Fruit fly (Drosophila melanogaster) whole organism, embryonic: ENCODE measurements around the gene FASN2.

Experiments
- C15 ChIP-seq: fragments of 200-800 bp; sonication (Bioruptor generic); IDR thresholded peaks from 3 replicates; pipeline ENCODE4 v1.3.6; 2022; ENCODE audit warnings: missing biosample characterization, missing genetic modification characterization
- CG10209 ChIP-seq: fragments of 200-800 bp; sonication (Bioruptor generic); optimal IDR thresholded peaks from 3 replicates; lab custom pipeline; 2017; ENCODE audit warnings: missing biosample characterization, mild to moderate bottlenecking, missing genetic modification characterization, missing genetic modification reagents
- CG12299 ChIP-seq: fragments of 200-800 bp; sonication (Bioruptor generic); optimal IDR thresholded peaks from 2 replicates; lab custom pipeline; 2018; ENCODE audit warnings: missing biosample characterization, mild to moderate bottlenecking, missing genetic modification characterization
- CG12942 ChIP-seq: fragments of 200-800 bp; sonication (Bioruptor generic); optimal IDR thresholded peaks from 3 replicates; lab custom pipeline; 2016; ENCODE audit warnings: missing biosample characterization, missing genetic modification characterization
- CG13424 ChIP-seq: fragments of 200-800 bp; sonication (Bioruptor generic); optimal IDR thresholded peaks from 2 replicates; lab custom pipeline; 2019; ENCODE audit warnings: missing biosample characterization, mild to moderate bottlenecking, missing genetic modification characterization, moderate library complexity
- CG15479 ChIP-seq: fragments of 200-800 bp; sonication (Bioruptor generic); optimal IDR thresholded peaks from 3 replicates; lab custom pipeline; 2019; ENCODE audit warnings: missing biosample characterization, mild to moderate bottlenecking, missing genetic modification characterization, moderate library complexity
- CG1792 ChIP-seq: fragments of 200-800 bp; sonication (Bioruptor generic); optimal IDR thresholded peaks from 2 replicates; lab custom pipeline; 2016; ENCODE audit warnings: missing biosample characterization, missing genetic modification characterization
- CG30020 ChIP-seq: fragments of 200-800 bp; optimal IDR thresholded peaks from 2 replicates; lab custom pipeline; 2019; ENCODE audit warnings: missing biosample characterization, mild to moderate bottlenecking, missing genetic modification characterization, moderate library complexity
- CG34422 ChIP-seq: fragments of 200-800 bp; sonication (Bioruptor generic); IDR thresholded peaks from 3 replicates; pipeline ENCODE4 v1.3.6; 2022; ENCODE audit warnings: missing biosample characterization, missing genetic modification characterization
- CG43689 ChIP-seq: fragments of 200-800 bp; sonication (Bioruptor generic); IDR thresholded peaks from 2 replicates; pipeline ENCODE4 v1.3.6; 2022; ENCODE audit warnings: missing biosample characterization, missing genetic modification characterization
- CG4617 ChIP-seq: fragments of 200-800 bp; sonication (Bioruptor generic); optimal IDR thresholded peaks from 3 replicates; lab custom pipeline; 2016; ENCODE audit warnings: missing biosample characterization, missing genetic modification characterization, borderline replicate concordance
- CG4820 ChIP-seq: fragments of 200-800 bp; sonication (Bioruptor generic); optimal IDR thresholded peaks from 3 replicates; lab custom pipeline; 2016; ENCODE audit warnings: missing biosample characterization, missing genetic modification characterization
- CG5180 ChIP-seq: fragments of 200-800 bp; sonication (Bioruptor generic); optimal IDR thresholded peaks from 3 replicates; lab custom pipeline; 2017; ENCODE audit warnings: missing biosample characterization, missing genetic modification characterization, mild to moderate bottlenecking, moderate library complexity, missing genetic modification reagents
- CG5245 ChIP-seq: fragments of 200-800 bp; sonication (Bioruptor generic); optimal IDR thresholded peaks from 3 replicates; lab custom pipeline; 2016; ENCODE audit warnings: missing biosample characterization, missing genetic modification characterization
- CG6765 ChIP-seq: fragments of 200-800 bp; sonication (Bioruptor generic); optimal IDR thresholded peaks from 3 replicates; lab custom pipeline; 2017; ENCODE audit warnings: missing biosample characterization, mild to moderate bottlenecking, missing genetic modification characterization
- CG8359 ChIP-seq: fragments of 200-800 bp; sonication (Bioruptor generic); optimal IDR thresholded peaks from 2 replicates; lab custom pipeline; 2017; ENCODE audit warnings: missing biosample characterization, mild to moderate bottlenecking, missing genetic modification characterization, borderline replicate concordance
- CG8478 ChIP-seq: fragments of >200 bp; optimal IDR thresholded peaks from 2 replicates; lab custom pipeline; 2018
- CG8765 ChIP-seq: fragments of 200-800 bp; sonication (Bioruptor generic); IDR thresholded peaks from 2 replicates; pipeline ENCODE4 v1.3.6; 2022; ENCODE audit warnings: missing biosample characterization, missing genetic modification characterization
- CG9609 ChIP-seq: fragments of 200-800 bp; sonication (Bioruptor generic); optimal IDR thresholded peaks from 3 replicates; lab custom pipeline; 2016; ENCODE audit warnings: missing biosample characterization, missing genetic modification characterization
- CG9727 ChIP-seq: fragments of 200-800 bp; sonication (Bioruptor generic); optimal IDR thresholded peaks from 3 replicates; lab custom pipeline; 2017; ENCODE audit warnings: missing biosample characterization, mild to moderate bottlenecking, missing genetic modification characterization
- Chrac-16 ChIP-seq: fragments of 200-800 bp; sonication (Bioruptor generic); optimal IDR thresholded peaks from 3 replicates; lab custom pipeline; 2016; ENCODE audit warnings: missing biosample characterization, missing genetic modification characterization
- D19B ChIP-seq: fragments of 200-800 bp; sonication (Bioruptor generic); optimal IDR thresholded peaks from 2 replicates; lab custom pipeline; 2017; ENCODE audit warnings: missing biosample characterization, mild to moderate bottlenecking, missing genetic modification characterization
- Dp ChIP-seq: fragments of 200-800 bp; sonication (Bioruptor generic); optimal IDR thresholded peaks from 2 replicates; lab custom pipeline; 2018; ENCODE audit warnings: missing biosample characterization, mild to moderate bottlenecking, missing genetic modification characterization, moderate library complexity
- GATAe ChIP-seq: fragments of 200-800 bp; sonication (Bioruptor generic); conservative IDR thresholded peaks from 2 replicates; pipeline ENCODE4 v1.3.6; 2022; ENCODE audit warnings: missing biosample characterization, missing genetic modification characterization
- Hsf ChIP-seq: fragments of 200-800 bp; sonication (Bioruptor generic); optimal IDR thresholded peaks from 3 replicates; lab custom pipeline; 2016; ENCODE audit warnings: missing biosample characterization, missing genetic modification characterization
- MBD-R2 ChIP-seq: fragments of 200-800 bp; sonication (Bioruptor generic); IDR thresholded peaks from 2 replicates; pipeline ENCODE4 v1.3.6; 2022; ENCODE audit warnings: missing biosample characterization, missing genetic modification characterization
- Rx ChIP-seq: fragments of 200-800 bp; sonication (Bioruptor generic); IDR thresholded peaks from 2 replicates; pipeline ENCODE4 v1.3.6; 2022; ENCODE audit warnings: missing biosample characterization, missing genetic modification characterization
- Ssrp ChIP-seq: fragments of 200-800 bp; sonication (Bioruptor generic); optimal IDR thresholded peaks from 2 replicates; lab custom pipeline; 2018; ENCODE audit warnings: missing biosample characterization, mild to moderate bottlenecking, missing genetic modification characterization, moderate library complexity
- TFAM ChIP-seq: fragments of 200-800 bp; sonication (Bioruptor generic); optimal IDR thresholded peaks from 2 replicates; lab custom pipeline; 2017; ENCODE audit warnings: missing biosample characterization, missing genetic modification characterization, inconsistent platforms
- al ChIP-seq: fragments of 200-800 bp; sonication (Bioruptor generic); IDR thresholded peaks from 2 replicates; pipeline ENCODE4 v1.3.6; 2022; ENCODE audit warnings: missing biosample characterization, missing genetic modification characterization
- amos ChIP-seq: fragments of 200-800 bp; sonication (Bioruptor generic); IDR thresholded peaks from 2 replicates; pipeline ENCODE4 v1.3.6; 2022; ENCODE audit warnings: missing biosample characterization, missing genetic modification characterization; ENCODE audit not compliant: partially characterized antibody
- ap ChIP-seq: fragments of 200-800 bp; sonication (Bioruptor generic); IDR thresholded peaks from 2 replicates; pipeline ENCODE4 v1.3.6; 2022; ENCODE audit warnings: missing biosample characterization, missing genetic modification characterization
- bcd ChIP-seq: fragments of 200-800 bp; sonication (Bioruptor generic); optimal IDR thresholded peaks from 2 replicates; lab custom pipeline; 2017; ENCODE audit warnings: missing biosample characterization, mild to moderate bottlenecking, missing genetic modification characterization
- chn ChIP-seq: fragments of 200-800 bp; sonication (Bioruptor generic); optimal IDR thresholded peaks from 2 replicates; lab custom pipeline; 2016; ENCODE audit warnings: missing biosample characterization, missing genetic modification characterization
- cwo ChIP-seq: fragments of 200-800 bp; sonication (Bioruptor generic); optimal IDR thresholded peaks from 3 replicates; lab custom pipeline; 2017; ENCODE audit warnings: missing biosample characterization, missing genetic modification characterization, mild to moderate bottlenecking, moderate library complexity, missing genetic modification reagents
- en ChIP-seq: fragments of 200-800 bp; sonication (Bioruptor generic); optimal IDR thresholded peaks from 2 replicates; lab custom pipeline; 2016; ENCODE audit warnings: missing biosample characterization, missing genetic modification characterization
- hth ChIP-seq: fragments of >200 bp; optimal IDR thresholded peaks from 2 replicates; lab custom pipeline; 2017; ENCODE audit warnings: inconsistent platforms
- jigr1 ChIP-seq: fragments of 200-800 bp; sonication (Bioruptor generic); IDR thresholded peaks from 3 replicates; pipeline ENCODE4 v1.3.6; 2022; ENCODE audit warnings: missing biosample characterization, missing genetic modification characterization
- ken ChIP-seq: fragments of 200-800 bp; sonication (Bioruptor generic); IDR thresholded peaks from 3 replicates; pipeline ENCODE4 v1.3.6; 2022; ENCODE audit warnings: missing biosample characterization, missing genetic modification characterization
- lab ChIP-seq: fragments of 200-800 bp; sonication (Bioruptor generic); optimal IDR thresholded peaks from 3 replicates; lab custom pipeline; 2017; ENCODE audit warnings: missing biosample characterization, missing genetic modification characterization, mild to moderate bottlenecking, moderate library complexity, missing genetic modification reagents
- pzg ChIP-seq: fragments of 200-800 bp; sonication (Bioruptor generic); optimal IDR thresholded peaks from 3 replicates; lab custom pipeline; 2018; ENCODE audit warnings: missing biosample characterization, mild to moderate bottlenecking, missing genetic modification characterization, moderate library complexity
- sc ChIP-seq, 3 experiments: fragments of >200 bp in 2 of 3; fragments of 200-800 bp in 1 of 3; sonication (Bioruptor generic) in 1 of 3; optimal IDR thresholded peaks; 2 replicates in 2 of 3; 3 replicates in 1 of 3; lab custom pipeline; 2017; ENCODE audit warnings: mild to moderate bottlenecking in 1 of 3, missing biosample characterization in 1 of 3, missing genetic modification characterization in 1 of 3, missing genetic modification reagents in 1 of 3
- schlank ChIP-seq: fragments of 200-800 bp; sonication (Bioruptor generic); optimal IDR thresholded peaks from 2 replicates; lab custom pipeline; 2018; ENCODE audit warnings: missing biosample characterization, mild to moderate bottlenecking, missing genetic modification characterization
- sens ChIP-seq: fragments of 200-800 bp; sonication (Bioruptor generic); peaks from one replicate; lab custom pipeline; 2016; ENCODE audit warnings: missing biosample characterization, missing genetic modification characterization
- tll ChIP-seq, 2 experiments: fragments of 200-800 bp in 1 of 2; fragments of >200 bp in 1 of 2; sonication (Bioruptor generic) in 1 of 2; optimal IDR thresholded peaks; 2 replicates each; lab custom pipeline; 2017 to 2019; ENCODE audit warnings: missing biosample characterization in 2 of 2, missing genetic modification characterization in 2 of 2, mild to moderate bottlenecking in 1 of 2, moderate library complexity in 1 of 2
- tna ChIP-seq: fragments of 200-800 bp; sonication (Bioruptor generic); IDR thresholded peaks from 2 replicates; pipeline ENCODE4 v1.3.6; 2022; ENCODE audit warnings: missing biosample characterization, missing genetic modification characterization; ENCODE audit not compliant: partially characterized antibody
- trem ChIP-seq: fragments of 200-800 bp; optimal IDR thresholded peaks from 3 replicates; lab custom pipeline; 2019; ENCODE audit warnings: missing biosample characterization, mild to moderate bottlenecking, missing genetic modification characterization, moderate library complexity
- twi ChIP-seq: fragments of 200-800 bp; optimal IDR thresholded peaks from 2 replicates; lab custom pipeline; 2019; ENCODE audit warnings: missing biosample characterization, mild to moderate bottlenecking, missing genetic modification characterization, moderate library complexity
- wdn ChIP-seq: fragments of 200-800 bp; sonication (Bioruptor generic); IDR thresholded peaks from 2 replicates; pipeline ENCODE4 v1.3.6; 2022; ENCODE audit warnings: missing biosample characterization, missing genetic modification characterization
- z ChIP-seq: fragments of 200-800 bp; sonication (Bioruptor generic); IDR thresholded peaks from 3 replicates; pipeline ENCODE4 v1.3.6; 2022; ENCODE audit warnings: missing biosample characterization, missing genetic modification characterization
- zfh2 ChIP-seq: fragments of 200-800 bp; sonication (Bioruptor generic); optimal IDR thresholded peaks from 2 replicates; lab custom pipeline; 2016; ENCODE audit warnings: missing biosample characterization, missing genetic modification characterization

The FASN2 gene

dm6 chr2L:3039774-3040173 lies 4.0 kb upstream of the FASN2 start, which contains the start of the genes cnir and CG17221 (continued):
- TF ChIP-seq ap (no peak), cwo (GFP tag; lab: Kevin White, UChicago) (peak; percentile 16), trem (peak; percentile 86), amos (GFP tag; lab: Robert Waterston, UW) (no peak; the same call in 1 of the 2 replicates), ken (no peak), sc (optimal IDR thresholded peaks at IDR 0.05; lab: Kevin White, UChicago) (no peak), sc (GFP tag; optimal IDR thresholded peaks at IDR 0.05; lab: Kevin White, UChicago) (no peak), Rx (GFP tag; lab: Robert Waterston, UW) (no peak), twi (tag; lab: Kevin White, UChicago) (peak; percentile 35), CG15479 (GFP tag; lab: Kevin White, UChicago) (no peak), CG34422 (peak; percentile 56; the same call in 1 of the 3 replicates), C15 (GFP tag; lab: Robert Waterston, UW) (no peak), al (GFP tag; lab: Robert Waterston, UW) (no peak), wdn (GFP tag; lab: Robert Waterston, UW) (no peak), D19B (GFP tag; lab: Kevin White, UChicago) (no peak), Hsf (GFP tag; lab: Kevin White, UChicago) (peak; percentile 72), CG9609 (GFP tag; lab: Kevin White, UChicago) (peak; percentile 61), en (GFP tag; lab: Kevin White, UChicago) (peak; percentile 39), hth (lab: Kevin White, UChicago) (no peak), CG6765 (GFP tag; lab: Kevin White, UChicago) (no peak), schlank (tag; lab: Kevin White, UChicago) (peak; percentile 31), tll (GFP tag; optimal IDR thresholded peaks at IDR 0.05; lab: Kevin White, UChicago) (no peak), CG4617 (peak; percentile 88), CG9727 (GFP tag; lab: Kevin White, UChicago) (peak; percentile 56), tna (GFP tag; lab: Robert Waterston, UW) (no peak), Ssrp (tag; lab: Kevin White, UChicago) (peak; percentile 37), CG13424 (peak; percentile 74), CG5245 (GFP tag; lab: Kevin White, UChicago) (peak; percentile 43), Chrac-16 (peak; percentile 63), CG5180 (GFP tag; lab: Kevin White, UChicago) (no peak), bcd (peak; percentile 51), pzg (peak; percentile 72), CG10209 (GFP tag; lab: Kevin White, UChicago) (peak; percentile 42), CG30020 (tag; lab: Kevin White, UChicago) (peak; percentile 59), CG43689 (GFP tag; lab: Robert Waterston, UW) (no peak), zfh2 (GFP tag; lab: Kevin White, UChicago) (peak; percentile 78), CG8359 (no peak), chn (GFP tag; lab: Kevin White, UChicago) (peak; percentile 58), GATAe (GFP tag; lab: Robert Waterston, UW) (no peak), CG8765 (GFP tag; lab: Robert Waterston, UW) (no peak), CG8478 (lab: Kevin White, UChicago) (no peak), CG12942 (GFP tag; lab: Kevin White, UChicago) (peak; percentile 54), MBD-R2 (GFP tag; lab: Robert Waterston, UW) (peak; percentile 65), TFAM (GFP tag; lab: Kevin White, UChicago) (no peak), z (GFP tag; lab: Robert Waterston, UW) (no peak), Dp (GFP tag; lab: Kevin White, UChicago) (peak; percentile 59), sens (peak; percentile 93), jigr1 (GFP tag; lab: Robert Waterston, UW) (no peak; the same call in 2 of the 3 replicates), lab (GFP tag; lab: Kevin White, UChicago) (peak; percentile 77), CG1792 (GFP tag; lab: Kevin White, UChicago) (no peak), CG12299 (tag; lab: Kevin White, UChicago) (peak; percentile 61), CG4820 (GFP tag; lab: Kevin White, UChicago) (peak; percentile 62)
